Worm (Caenorhabditis elegans) whole organism, L1 larva: ENCODE data around the gene F41H10.5.

Experiments used
- alr-1 ChIP-seq: fragments of 200-800 bp; sonication (Bioruptor generic); optimal IDR thresholded peaks from 2 replicates; lab custom pipeline; 2018; ENCODE audit warnings: borderline replicate concordance, mild to moderate bottlenecking, missing genetic modification characterization, missing compliant biosample characterization
- ceh-8 ChIP-seq: fragments of 200-800 bp; sonication (Bioruptor generic); optimal IDR thresholded peaks from 2 replicates; lab custom pipeline; 2018; ENCODE audit warnings: mild to moderate bottlenecking, missing genetic modification characterization, moderate library complexity, missing compliant biosample characterization
- efl-3 ChIP-seq: fragments of 200-800 bp; sonication (Bioruptor generic); optimal IDR thresholded peaks from 2 replicates; lab custom pipeline; 2018; ENCODE audit warnings: mild to moderate bottlenecking, missing genetic modification characterization, missing compliant biosample characterization
- grh-1 ChIP-seq: fragments of 200-800 bp; sonication (Bioruptor generic); IDR thresholded peaks from 2 replicates; pipeline ENCODE4 v1.3.6; 2022; ENCODE audit warnings: missing genetic modification reagents, missing genetic modification characterization, missing compliant biosample characterization
- irx-1 ChIP-seq: sonication (generic microtip); optimal IDR thresholded peaks from 2 replicates; lab custom pipeline; 2016; ENCODE audit warnings: missing genetic modification characterization, missing compliant biosample characterization
- lin-13 ChIP-seq: fragments of 150-350 bp; optimal IDR thresholded peaks from 2 replicates; lab custom pipeline; 2014; ENCODE audit warnings: missing biosample characterization, missing genetic modification reagents, missing genetic modification characterization
- lin-35 ChIP-seq, 2 experiments: fragments of 150-350 bp; optimal IDR thresholded peaks; 2 replicates each; lab custom pipeline; 2014; ENCODE audit warnings: missing biosample characterization in 2 of 2, missing genetic modification characterization in 2 of 2, missing genetic modification reagents in 2 of 2
- lin-39 ChIP-seq: fragments of 150-350 bp; optimal IDR thresholded peaks from 2 replicates; lab custom pipeline; 2014; ENCODE audit warnings: missing biosample characterization, missing genetic modification reagents, missing genetic modification characterization
- nhr-237 ChIP-seq: fragments of 150-350 bp; optimal IDR thresholded peaks from 2 replicates; lab custom pipeline; 2014; ENCODE audit warnings: missing biosample characterization, missing genetic modification characterization
- rnt-1 ChIP-seq: sonication (generic microtip); optimal IDR thresholded peaks from 2 replicates; lab custom pipeline; 2016; ENCODE audit warnings: mild to moderate bottlenecking, missing genetic modification characterization, moderate library complexity, missing compliant biosample characterization
- skn-1 ChIP-seq: fragments of 150-350 bp; optimal IDR thresholded peaks from 2 replicates; lab custom pipeline; 2014; ENCODE audit warnings: missing biosample characterization, missing genetic modification characterization
- sox-4 ChIP-seq: sonication (generic microtip); optimal IDR thresholded peaks from 2 replicates; lab custom pipeline; 2016; ENCODE audit warnings: missing genetic modification characterization, missing compliant biosample characterization
- unc-62 ChIP-seq: fragments of 150-350 bp; optimal IDR thresholded peaks from 2 replicates; lab custom pipeline; 2014; ENCODE audit warnings: missing biosample characterization, missing genetic modification reagents, missing genetic modification characterization

DNA sequence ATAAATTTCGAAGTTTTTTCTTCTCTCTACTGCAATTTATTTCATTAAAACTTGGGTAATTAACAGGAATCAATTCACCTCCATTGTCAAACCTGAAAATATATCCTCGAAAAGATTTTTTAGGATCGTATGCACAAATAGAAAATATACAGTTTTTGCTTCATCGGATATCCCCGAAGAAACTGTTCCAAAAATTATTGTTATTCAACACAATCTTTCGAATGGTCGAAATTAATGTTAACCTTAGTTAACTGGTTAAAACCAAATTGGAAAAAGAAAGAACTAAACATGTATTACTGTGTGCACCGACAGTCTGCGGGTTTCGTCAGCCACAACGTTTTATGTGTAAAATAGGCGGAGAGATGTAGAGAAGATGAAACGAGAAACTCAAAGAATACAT, 43.6 kb upstream of the F41H10.5 start:
- TF ChIP-seq lin-13 (no peak), lin-35 (GFP tag; optimal IDR thresholded peaks at IDR 0.05; lab: Kevin White, UChicago) (peak in 1 of 2 experiments; percentile 44), sox-4 (tag; lab: Kevin White, UChicago) (no peak), efl-3 (GFP tag; lab: Kevin White, UChicago) (no peak), alr-1 (no peak), ceh-8 (GFP tag; lab: Kevin White, UChicago) (no peak), irx-1 (no peak), lin-39 (tag; lab: Kevin White, UChicago) (peak; percentile 38), unc-62 (GFP tag; lab: Kevin White, UChicago) (no peak), grh-1 (GFP tag; lab: Robert Waterston, UW) (peak; percentile 64; the same call in 1 of the 2 replicates), skn-1 (tag; lab: Kevin White, UChicago) (no peak), nhr-237 (tag; lab: Kevin White, UChicago) (no peak), rnt-1 (tag; lab: Kevin White, UChicago) (no peak)
